Worm (Caenorhabditis elegans): ENCODE measurements around the gene clec-257.

Gene clec-257

ce11 chrV:18725858-18726257, 47.0 kb upstream of the clec-257 start:
- TF ChIP-seq sdz-12 (GFP tag; optimal IDR thresholded peaks at IDR 0.05) (no peak), tag-97 (GFP tag; IDR thresholded peaks at IDR 0.05) (no peak), nhr-102 (tag; optimal IDR thresholded peaks at IDR 0.05) (no peak), hlh-11 (tag; optimal IDR thresholded peaks at IDR 0.05) (no peak), saeg-2 (GFP tag; IDR thresholded peaks at IDR 0.05) (no peak), lin-38 (GFP tag; IDR thresholded peaks at IDR 0.05) (no peak), dmd-8 (GFP tag; IDR thresholded peaks at IDR 0.05) (no peak), nhr-25 (tag; optimal IDR thresholded peaks at IDR 0.05; ENCODE audit: borderline replicate concordance, insufficient read depth) (no peak), egl-43 (GFP tag; IDR thresholded peaks at IDR 0.05) (no peak), zip-2 (tag; optimal IDR thresholded peaks at IDR 0.05) (no peak), ceh-28 (tag; optimal IDR thresholded peaks at IDR 0.05) (no peak), nhr-42 (GFP tag; IDR thresholded peaks at IDR 0.05) (no peak), fos-1 (tag; optimal IDR thresholded peaks at IDR 0.05) (no peak), F49E8.2 (tag; optimal IDR thresholded peaks at IDR 0.05; ENCODE audit: borderline replicate concordance) (no peak), zip-11 (GFP tag; IDR thresholded peaks at IDR 0.05) (no peak), set-16 (GFP tag; IDR thresholded peaks at IDR 0.05) (no peak), lin-13 (GFP tag; optimal IDR thresholded peaks at IDR 0.05) (no peak), ztf-11 (tag; optimal IDR thresholded peaks at IDR 0.05) (no peak), lin-15B (tag; optimal IDR thresholded peaks at IDR 0.05) (no peak), mep-1 (tag; optimal IDR thresholded peaks at IDR 0.05) (no peak)

ce11 chrV:18729324-18729924, 43.4 kb upstream of the clec-257 start, which contains the start of gene asp-19:
TSS of gene asp-19 (minus strand) at chrV:18729374.
- TF ChIP-seq set-16 (GFP tag; IDR thresholded peaks at IDR 0.05), result peak; percentile 62
- TF ChIP-seq mdl-1 (tag; optimal IDR thresholded peaks at IDR 0.05), result no peak

- TF ChIP-seq duxl-1 (tag; optimal IDR thresholded peaks at IDR 0.05; ENCODE audit: poor library complexity) (no peak), dve-1 (tag; optimal IDR thresholded peaks at IDR 0.05; ENCODE audit: insufficient read depth) (no peak), lin-29 (GFP tag; IDR thresholded peaks at IDR 0.05) (no peak), spr-1 (tag; optimal IDR thresholded peaks at IDR 0.05) (no peak), ztf-7 (tag; optimal IDR thresholded peaks at IDR 0.05) (no peak), sdz-12 (GFP tag; optimal IDR thresholded peaks at IDR 0.05) (no peak)
These were observed 41.3 kb upstream of the clec-257 start, which contains the start of the genes asp-18 and scl-19 for ce11 chrV:18731579-18732041. TSS of gene asp-18 (minus strand) at chrV:18731679. TSS of gene scl-19 (plus strand) at chrV:18731991.

- no peak for TF ChIP-seq dve-1 (tag; optimal IDR thresholded peaks at IDR 0.05; ENCODE audit: insufficient read depth)
- no peak for TF ChIP-seq F26F4.8 (GFP tag; conservative IDR thresholded peaks at IDR 0.05)
- no peak for TF ChIP-seq ceh-28 (tag; optimal IDR thresholded peaks at IDR 0.05)
- TF ChIP-seq egl-43 (GFP tag; IDR thresholded peaks at IDR 0.05), result no peak
- TF ChIP-seq hlh-11 (tag; optimal IDR thresholded peaks at IDR 0.05), result no peak
- no peak for TF ChIP-seq T26A8.4 (GFP tag; IDR thresholded peaks at IDR 0.05)
- TF ChIP-seq nhr-41 (GFP tag; IDR thresholded peaks at IDR 0.05), result no peak
- TF ChIP-seq saeg-2 (GFP tag; IDR thresholded peaks at IDR 0.05), result no peak
- no peak for TF ChIP-seq daf-19 (GFP tag; conservative IDR thresholded peaks at IDR 0.05)
- TF ChIP-seq mdt-29 (GFP tag; IDR thresholded peaks at IDR 0.05), result no peak
- TF ChIP-seq cey-2 (tag; optimal IDR thresholded peaks at IDR 0.05; ENCODE audit: borderline replicate concordance, insufficient read depth), result no peak
- no peak for TF ChIP-seq nhr-28 (tag; optimal IDR thresholded peaks at IDR 0.05)
- TF ChIP-seq nhr-25 (tag; optimal IDR thresholded peaks at IDR 0.05; ENCODE audit: borderline replicate concordance, insufficient read depth), result no peak
- TF ChIP-seq snpc-1.2 (GFP tag; IDR thresholded peaks at IDR 0.05), result no peak
- no peak for TF ChIP-seq ces-1 (GFP tag; optimal IDR thresholded peaks at IDR 0.05)
- no peak for TF ChIP-seq mep-1 (tag; optimal IDR thresholded peaks at IDR 0.05)
- no peak for TF ChIP-seq dmd-6 (GFP tag; IDR thresholded peaks at IDR 0.05)
- TF ChIP-seq skn-1 (tag; optimal IDR thresholded peaks at IDR 0.05), result no peak
- no peak for TF ChIP-seq nhr-42 (GFP tag; IDR thresholded peaks at IDR 0.05)
These were observed 38.9 kb upstream of the clec-257 start for ce11 chrV:18733942-18734341.

Data from whole organism, L4 larva.